Worm (Caenorhabditis elegans): Measurements from ENCODE around the gene kle-2.
A peak's percentile ranks its signal among the peaks of the same experiment; 100 is the strongest.
"Not testable (repeated sequence)": the region's sequence is repeated elsewhere in the genome, so short reads cannot be mapped to it uniquely, and the experiment has no call there.

Gene kle-2

ce11 chrIII:7958085-7958484 is 16.6 kb downstream of the kle-2 start, which contains the start of gene C29E4.11:
C29E4.11 (minus strand) TSS chrIII:7958114.
- peak; percentile 42 for TF ChIP-seq ces-1 (GFP tag; optimal IDR thresholded peaks at IDR 0.05)
- peak; percentile 33 for TF ChIP-seq pha-4 (tag; optimal IDR thresholded peaks at IDR 0.05)
- no peak for TF ChIP-seq mep-1 (tag; optimal IDR thresholded peaks at IDR 0.05)

DNA sequence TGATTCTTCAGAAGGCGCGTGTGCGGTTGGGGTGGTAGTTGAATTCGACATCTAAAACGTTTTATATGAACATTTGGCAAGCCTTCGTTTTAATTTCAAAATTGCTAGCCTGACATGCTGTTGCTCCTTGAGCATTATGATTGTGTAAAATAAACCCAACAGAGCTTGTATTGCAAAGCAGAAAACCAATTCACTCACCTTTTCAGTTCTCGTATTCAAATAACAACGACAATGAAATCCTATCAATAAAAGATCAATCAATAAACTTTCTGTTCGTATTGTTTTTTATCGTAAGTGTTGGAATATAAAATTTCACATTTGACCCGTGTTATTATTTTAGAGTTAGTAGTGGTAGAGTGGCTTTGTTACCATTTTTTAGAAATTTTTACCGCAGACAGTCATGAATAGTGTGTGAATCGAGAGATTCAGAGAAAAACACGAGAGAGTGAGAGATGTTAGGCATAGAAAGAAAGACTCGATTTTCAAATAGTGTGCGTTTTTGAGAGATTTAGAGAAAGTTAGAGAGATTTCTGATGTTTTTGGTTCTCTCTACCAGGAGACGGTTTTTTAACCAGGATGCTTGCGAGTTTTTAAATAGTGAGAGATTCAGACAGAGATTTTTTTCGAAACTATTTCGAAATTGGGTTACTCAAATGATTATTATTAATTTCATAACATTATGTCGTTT is 17.5 kb downstream of the kle-2 start, which contains the start of gene F54H12.10:
TSS of gene F54H12.10 (minus strand) at position 51 of the 688 bp plus-strand sequence.
- not testable (repeated sequence) for TF ChIP-seq M03D4.4 (tag; optimal IDR thresholded peaks at IDR 0.05); lsy-2 (tag; optimal IDR thresholded peaks at IDR 0.05); drap-1 (GFP tag; optimal IDR thresholded peaks at IDR 0.05)

ce11 chrIII:7962641-7963040 is 21.1 kb downstream of the kle-2 start, which contains the start of gene F54H12.4:
F54H12.4 (minus strand) TSS chrIII:7962741.
- TF ChIP-seq ztf-11, nhr-2, cnd-1 (tag; optimal IDR thresholded peaks at IDR 0.05): not testable (repeated sequence)

ce11 chrIII:7964281-7964680 is 22.8 kb downstream of the kle-2 start, which contains the start of gene F54H12.2:
F54H12.2 (plus strand) TSS chrIII:7964581.
- TF ChIP-seq blmp-1, lsy-2, zip-8 (tag; optimal IDR thresholded peaks at IDR 0.05): not testable (repeated sequence)

DNA sequence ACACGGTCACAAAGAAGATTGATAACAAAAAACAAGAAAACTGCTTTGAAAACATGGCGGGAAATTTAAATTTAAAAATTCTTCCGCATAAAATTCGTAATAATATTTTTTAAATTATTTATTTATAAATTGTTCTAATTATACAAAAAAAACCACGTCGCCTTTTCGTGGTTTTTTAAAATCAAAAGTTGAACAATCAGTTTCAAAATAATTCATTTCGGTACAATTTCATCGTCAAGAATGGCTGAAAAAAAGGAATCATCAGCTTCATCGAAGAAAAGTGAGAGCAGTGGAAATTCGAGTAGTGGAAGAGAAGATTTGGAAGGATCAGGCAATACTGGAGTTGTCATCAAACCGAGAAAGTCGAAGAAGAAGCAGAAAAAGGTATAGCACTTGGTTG is 27.6 kb downstream of the kle-2 start, which contains the start of the genes F54H12.8 and F54H12.7:
TSS of gene F54H12.8 (minus strand) at position 101 of the 400 bp plus-strand sequence.
TSS of gene F54H12.7 (plus strand) at position 229 of the 400 bp plus-strand sequence.
- TF ChIP-seq bed-3 (GFP tag; optimal IDR thresholded peaks at IDR 0.05) = no peak
- TF ChIP-seq lin-13 (tag; optimal IDR thresholded peaks at IDR 0.05) = no peak
- no peak for TF ChIP-seq snpc-4 (tag; optimal IDR thresholded peaks at IDR 0.05)
- no peak for TF ChIP-seq ceh-43 (GFP tag; optimal IDR thresholded peaks at IDR 0.05)
- TF ChIP-seq nhr-2 (tag; optimal IDR thresholded peaks at IDR 0.05) = no peak
- no peak for TF ChIP-seq ham-2 (GFP tag; optimal IDR thresholded peaks at IDR 0.05)
- TF ChIP-seq elt-3 (tag; optimal IDR thresholded peaks at IDR 0.05) = no peak
- TF ChIP-seq sem-2 (GFP tag; optimal IDR thresholded peaks at IDR 0.05) = no peak
- TF ChIP-seq unc-120 (tag; optimal IDR thresholded peaks at IDR 0.05; ENCODE audit: poor library complexity, severe bottlenecking) = no peak
- TF ChIP-seq mls-2 (tag; optimal IDR thresholded peaks at IDR 0.05) = no peak

DNA sequence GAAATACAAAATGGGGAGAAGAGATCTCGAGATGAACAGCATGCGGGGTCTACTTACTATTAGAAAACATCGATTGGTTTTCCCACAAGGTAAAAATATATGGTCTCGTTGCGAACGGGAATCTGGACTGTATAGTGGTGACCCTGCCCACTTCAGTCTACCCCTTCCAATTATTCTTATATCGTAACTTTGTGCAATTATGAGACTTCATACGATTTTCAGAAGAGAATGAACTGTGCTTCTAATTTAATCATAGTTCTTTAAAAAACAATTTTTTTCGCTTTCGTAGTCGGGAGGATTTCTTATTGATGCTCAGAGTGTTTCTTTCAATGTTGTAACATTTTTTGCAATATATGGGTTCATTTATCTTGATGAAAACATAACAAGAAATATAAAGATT is 30.5 kb downstream of the kle-2 start, which contains the start of gene F54H12.5:
TSS of gene F54H12.5 (minus strand) at position 101 of the 400 bp plus-strand sequence.
- TF ChIP-seq ceh-83 (GFP tag; optimal IDR thresholded peaks at IDR 0.05) (no peak), nhr-76 (tag; optimal IDR thresholded peaks at IDR 0.05) (no peak), mls-2 (tag; optimal IDR thresholded peaks at IDR 0.05) (no peak), zip-8 (tag; optimal IDR thresholded peaks at IDR 0.05) (no peak), ceh-39 (tag; optimal IDR thresholded peaks at IDR 0.05) (peak; percentile 27), nhr-28 (tag; optimal IDR thresholded peaks at IDR 0.05) (no peak), lin-32 (GFP tag; optimal IDR thresholded peaks at IDR 0.05) (no peak), ztf-11 (tag; optimal IDR thresholded peaks at IDR 0.05) (no peak)

DNA sequence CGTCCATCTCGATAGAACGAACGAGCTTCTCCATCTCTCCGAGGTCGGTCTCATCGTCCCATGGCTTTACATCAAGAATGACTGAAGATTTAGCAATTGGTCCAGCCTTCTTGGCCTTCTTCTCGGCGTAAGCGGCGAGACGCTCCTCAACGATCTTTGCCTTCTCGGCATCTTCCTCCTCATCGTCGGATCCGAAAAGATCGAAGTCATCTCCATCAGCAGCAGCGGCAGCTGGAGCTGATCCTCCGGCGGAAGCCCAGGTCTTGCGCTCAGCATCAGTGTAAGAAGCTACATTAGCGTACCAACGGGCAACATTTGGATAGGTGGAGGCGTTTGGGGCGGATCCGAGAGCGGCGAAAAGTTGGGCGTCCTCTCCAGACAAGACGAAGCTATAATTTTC is 31.2 kb downstream of the kle-2 start:
- TF ChIP-seq tbx-8 (GFP tag; optimal IDR thresholded peaks at IDR 0.05) (no peak), mep-1 (tag; optimal IDR thresholded peaks at IDR 0.05) (no peak), nhr-28 (tag; optimal IDR thresholded peaks at IDR 0.05) (no peak), nhr-76 (tag; optimal IDR thresholded peaks at IDR 0.05) (no peak), sptf-1 (tag; optimal IDR thresholded peaks at IDR 0.05) (no peak), nhr-237 (tag; optimal IDR thresholded peaks at IDR 0.05) (no peak), drap-1 (GFP tag; optimal IDR thresholded peaks at IDR 0.05) (no peak), bed-3 (GFP tag; optimal IDR thresholded peaks at IDR 0.05) (no peak), ceh-83 (GFP tag; optimal IDR thresholded peaks at IDR 0.05) (no peak), flh-1 (GFP tag; optimal IDR thresholded peaks at IDR 0.05) (no peak), pha-4 (tag; optimal IDR thresholded peaks at IDR 0.05) (no peak), nhr-2 (tag; optimal IDR thresholded peaks at IDR 0.05) (no peak), mls-2 (tag; optimal IDR thresholded peaks at IDR 0.05) (no peak), ceh-43 (GFP tag; optimal IDR thresholded peaks at IDR 0.05) (no peak), snpc-4 (tag; optimal IDR thresholded peaks at IDR 0.05) (no peak), ces-1 (GFP tag; optimal IDR thresholded peaks at IDR 0.05) (no peak)

Data from whole organism, mixed stage, embryonic.